Worm (Caenorhabditis elegans) whole organism, early embryonic: ENCODE results near the gene srh-245.

Experiments used
- B0310.2 ChIP-seq: sonication (generic microtip); optimal IDR thresholded peaks from 2 replicates; lab custom pipeline; 2016; ENCODE audit warnings: mild to moderate bottlenecking, missing genetic modification characterization, missing compliant biosample characterization
- ceh-13 ChIP-seq: fragments of 200-800 bp; sonication (Bioruptor generic); optimal IDR thresholded peaks from 2 replicates; lab custom pipeline; 2018; ENCODE audit warnings: mild to moderate bottlenecking, missing genetic modification characterization, missing compliant biosample characterization
- ceh-36 ChIP-seq: sonication (generic microtip); optimal IDR thresholded peaks from 2 replicates; lab custom pipeline; 2016; ENCODE audit warnings: missing genetic modification characterization, inconsistent platforms, missing compliant biosample characterization
- flt-1 ChIP-seq: fragments of 200-800 bp; sonication (Bioruptor generic); IDR thresholded peaks from 2 replicates; pipeline ENCODE4 v1.3.6; 2022; ENCODE audit warnings: missing genetic modification characterization, missing compliant biosample characterization
- hmg-4 ChIP-seq: fragments of 200-800 bp; sonication (Bioruptor generic); optimal IDR thresholded peaks from 2 replicates; lab custom pipeline; 2018; ENCODE audit warnings: mild to moderate bottlenecking, missing genetic modification characterization, missing compliant biosample characterization
- hnd-1 ChIP-seq: sonication (generic microtip); optimal IDR thresholded peaks from 2 replicates; lab custom pipeline; 2016; ENCODE audit warnings: missing genetic modification characterization, missing compliant biosample characterization
- tbx-11 ChIP-seq: fragments of 200-800 bp; sonication (Bioruptor generic); IDR thresholded peaks from 2 replicates; pipeline ENCODE4 v1.3.6; 2022; ENCODE audit warnings: missing genetic modification characterization, missing compliant biosample characterization
- tbx-37 ChIP-seq: fragments of 200-800 bp; sonication (Bioruptor generic); conservative IDR thresholded peaks from 2 replicates; pipeline ENCODE4 v1.3.6; 2022; ENCODE audit warnings: missing genetic modification reagents, missing genetic modification characterization, missing compliant biosample characterization

ce11 chrV:617917-618316 is 37.8 kb downstream of the srh-245 start:
- TF ChIP-seq hnd-1 (tag; lab: Kevin White, UChicago): no peak
- TF ChIP-seq tbx-11: no peak
- no peak for TF ChIP-seq hmg-4 (GFP tag; lab: Kevin White, UChicago)
- no peak for TF ChIP-seq flt-1 (GFP tag; lab: Robert Waterston, UW)
- no peak for TF ChIP-seq ceh-13 (GFP tag; lab: Kevin White, UChicago)
- no peak for TF ChIP-seq B0310.2 (tag; lab: Kevin White, UChicago)
- TF ChIP-seq tbx-37: no peak
- TF ChIP-seq ceh-36 (tag; lab: Kevin White, UChicago): no peak
